Fruit fly (Drosophila melanogaster) whole organism, embryonic: ENCODE data around the gene ari-1.

Experiments
- Atf6 ChIP-seq: fragments of 200-800 bp; sonication (Bioruptor generic); IDR thresholded peaks from 2 replicates; pipeline ENCODE4 v1.3.6; 2022; ENCODE audit warnings: missing biosample characterization, missing genetic modification characterization
- CG10147 ChIP-seq: fragments of 200-800 bp; sonication (Bioruptor generic); optimal IDR thresholded peaks from 2 replicates; lab custom pipeline; 2019; ENCODE audit warnings: missing biosample characterization, mild to moderate bottlenecking, missing genetic modification characterization, moderate library complexity
- CG10979 ChIP-seq: fragments of 200-800 bp; sonication (Bioruptor generic); optimal IDR thresholded peaks from 2 replicates; lab custom pipeline; 2018; ENCODE audit warnings: missing biosample characterization, mild to moderate bottlenecking, missing genetic modification characterization, moderate library complexity
- CG11398 ChIP-seq: fragments of 200-800 bp; sonication (Bioruptor generic); optimal IDR thresholded peaks from 2 replicates; lab custom pipeline; 2016; ENCODE audit warnings: missing biosample characterization, missing genetic modification characterization
- CG11696 ChIP-seq: fragments of 200-800 bp; sonication (Bioruptor generic); IDR thresholded peaks from 2 replicates; pipeline ENCODE4 v1.3.6; 2022; ENCODE audit warnings: missing biosample characterization, missing genetic modification characterization
- CG12236 ChIP-seq: fragments of 200-800 bp; sonication (Bioruptor generic); optimal IDR thresholded peaks from 2 replicates; lab custom pipeline; 2016; ENCODE audit warnings: missing biosample characterization, missing genetic modification characterization
- CG13287 ChIP-seq: fragments of 200-800 bp; sonication (Bioruptor generic); IDR thresholded peaks from 2 replicates; pipeline ENCODE4 v1.3.6; 2022; ENCODE audit warnings: missing biosample characterization, missing genetic modification characterization; ENCODE audit not compliant: partially characterized antibody
- CG16813 ChIP-seq: fragments of 200-800 bp; sonication (Bioruptor generic); IDR thresholded peaks from 3 replicates; pipeline ENCODE4 v1.3.6; 2022; ENCODE audit warnings: missing biosample characterization, missing genetic modification characterization; ENCODE audit not compliant: partially characterized antibody
- CG17359 ChIP-seq: fragments of 200-800 bp; sonication (Bioruptor generic); optimal IDR thresholded peaks from 3 replicates; lab custom pipeline; 2018; ENCODE audit warnings: missing biosample characterization, mild to moderate bottlenecking, missing genetic modification characterization, moderate library complexity
- CG2199 ChIP-seq: fragments of 200-800 bp; sonication (Bioruptor generic); IDR thresholded peaks from 3 replicates; pipeline ENCODE4 v1.3.6; 2022; ENCODE audit warnings: missing biosample characterization, missing genetic modification characterization
- CG2712 ChIP-seq: fragments of 200-800 bp; optimal IDR thresholded peaks from 3 replicates; lab custom pipeline; 2019; ENCODE audit warnings: missing biosample characterization, mild to moderate bottlenecking, missing genetic modification characterization, moderate library complexity
- CG32767 ChIP-seq: fragments of 200-800 bp; sonication (Bioruptor generic); IDR thresholded peaks from 2 replicates; pipeline ENCODE4 v1.3.6; 2022; ENCODE audit warnings: missing biosample characterization, missing genetic modification characterization
- CG34422 ChIP-seq: fragments of 200-800 bp; sonication (Bioruptor generic); IDR thresholded peaks from 3 replicates; pipeline ENCODE4 v1.3.6; 2022; ENCODE audit warnings: missing biosample characterization, missing genetic modification characterization
- CG42726 ChIP-seq: fragments of 200-800 bp; sonication (Bioruptor generic); IDR thresholded peaks from 2 replicates; pipeline ENCODE4 v1.3.6; 2022; ENCODE audit warnings: missing biosample characterization, missing genetic modification characterization; ENCODE audit not compliant: partially characterized antibody
- CG4854 ChIP-seq: fragments of 200-800 bp; sonication (Bioruptor generic); optimal IDR thresholded peaks from 2 replicates; lab custom pipeline; 2016; ENCODE audit warnings: missing biosample characterization, missing genetic modification characterization, inconsistent platforms
- CG7786 ChIP-seq: fragments of 200-800 bp; sonication (Bioruptor generic); optimal IDR thresholded peaks from 2 replicates; lab custom pipeline; 2016; ENCODE audit warnings: missing biosample characterization, missing genetic modification characterization
- CG7963 ChIP-seq: fragments of 200-800 bp; sonication (Bioruptor generic); IDR thresholded peaks from 3 replicates; pipeline ENCODE4 v1.3.6; 2022; ENCODE audit warnings: missing biosample characterization, missing genetic modification characterization; ENCODE audit not compliant: partially characterized antibody
- CG8924 ChIP-seq: fragments of 200-800 bp; optimal IDR thresholded peaks from 3 replicates; lab custom pipeline; 2019; ENCODE audit warnings: missing biosample characterization, mild to moderate bottlenecking, missing genetic modification characterization, moderate library complexity
- Camta ChIP-seq: fragments of 200-800 bp; sonication (Bioruptor generic); optimal IDR thresholded peaks from 2 replicates; lab custom pipeline; 2016; ENCODE audit warnings: missing biosample characterization, missing genetic modification characterization
- Dad ChIP-seq: fragments of 200-800 bp; sonication (Bioruptor generic); optimal IDR thresholded peaks from 3 replicates; lab custom pipeline; 2016; ENCODE audit warnings: missing biosample characterization, missing genetic modification characterization
- Doc3 ChIP-seq: fragments of 200-800 bp; sonication (Bioruptor generic); IDR thresholded peaks from 3 replicates; pipeline ENCODE4 v1.3.6; 2022; ENCODE audit warnings: missing biosample characterization, missing genetic modification characterization; ENCODE audit not compliant: partially characterized antibody
- ERR ChIP-seq: fragments of 200-800 bp; sonication (Bioruptor generic); optimal IDR thresholded peaks from 2 replicates; lab custom pipeline; 2016; ENCODE audit warnings: missing biosample characterization, missing genetic modification characterization
- Ets97D ChIP-seq: fragments of 200-800 bp; sonication (Bioruptor generic); optimal IDR thresholded peaks from 3 replicates; lab custom pipeline; 2016; ENCODE audit warnings: missing biosample characterization, missing genetic modification characterization
- Fer3 ChIP-seq: fragments of 200-800 bp; sonication (Bioruptor generic); optimal IDR thresholded peaks from 2 replicates; lab custom pipeline; 2018; ENCODE audit warnings: missing biosample characterization, mild to moderate bottlenecking, missing genetic modification characterization, moderate library complexity
- Jarid2 ChIP-seq: fragments of 200-800 bp; sonication (Bioruptor generic); optimal IDR thresholded peaks from 3 replicates; lab custom pipeline; 2017; ENCODE audit warnings: mild to moderate bottlenecking, missing biosample characterization, missing genetic modification reagents, missing genetic modification characterization
- MESR4 ChIP-seq: fragments of 200-800 bp; sonication (Bioruptor generic); optimal IDR thresholded peaks from 2 replicates; lab custom pipeline; 2018; ENCODE audit warnings: missing biosample characterization, mild to moderate bottlenecking, missing genetic modification characterization, moderate library complexity
- Neu2 ChIP-seq: fragments of 200-800 bp; sonication (Bioruptor generic); optimal IDR thresholded peaks from 3 replicates; lab custom pipeline; 2016; ENCODE audit warnings: missing biosample characterization, missing genetic modification characterization, borderline replicate concordance
- Opbp ChIP-seq: fragments of 200-800 bp; sonication (Bioruptor generic); IDR thresholded peaks from 3 replicates; pipeline ENCODE4 v1.3.6; 2022; ENCODE audit warnings: missing biosample characterization, missing genetic modification characterization; ENCODE audit not compliant: partially characterized antibody
- Poxn ChIP-seq: fragments of 200-800 bp; sonication (Bioruptor generic); IDR thresholded peaks from 2 replicates; pipeline ENCODE4 v1.3.6; 2022; ENCODE audit warnings: missing biosample characterization, missing genetic modification characterization
- Spps ChIP-seq: fragments of 200-800 bp; sonication (Bioruptor generic); optimal IDR thresholded peaks from 2 replicates; lab custom pipeline; 2018; ENCODE audit warnings: missing biosample characterization, mild to moderate bottlenecking, missing genetic modification characterization
- Vsx1 ChIP-seq: fragments of 200-800 bp; sonication (Bioruptor generic); optimal IDR thresholded peaks from 2 replicates; lab custom pipeline; 2017; ENCODE audit warnings: missing biosample characterization, mild to moderate bottlenecking, missing genetic modification characterization, missing genetic modification reagents
- amos ChIP-seq: fragments of 200-800 bp; sonication (Bioruptor generic); IDR thresholded peaks from 2 replicates; pipeline ENCODE4 v1.3.6; 2022; ENCODE audit warnings: missing biosample characterization, missing genetic modification characterization; ENCODE audit not compliant: partially characterized antibody
- ara ChIP-seq: fragments of 200-800 bp; sonication (Bioruptor generic); IDR thresholded peaks from 2 replicates; pipeline ENCODE4 v1.3.6; 2022; ENCODE audit warnings: missing biosample characterization, missing genetic modification characterization
- bcd ChIP-seq: fragments of 200-800 bp; sonication (Bioruptor generic); optimal IDR thresholded peaks from 2 replicates; lab custom pipeline; 2017; ENCODE audit warnings: missing biosample characterization, mild to moderate bottlenecking, missing genetic modification characterization
- dati ChIP-seq: fragments of 200-800 bp; sonication (Bioruptor generic); IDR thresholded peaks from 2 replicates; pipeline ENCODE4 v1.3.6; 2022; ENCODE audit warnings: missing biosample characterization, missing genetic modification characterization
- fd64A ChIP-seq: fragments of 200-800 bp; sonication (Bioruptor generic); optimal IDR thresholded peaks from 3 replicates; lab custom pipeline; 2018; ENCODE audit warnings: missing biosample characterization, mild to moderate bottlenecking, missing genetic modification characterization
- hbn ChIP-seq: fragments of 200-800 bp; sonication (Bioruptor generic); IDR thresholded peaks from 2 replicates; pipeline ENCODE4 v1.3.6; 2022; ENCODE audit warnings: missing biosample characterization, missing genetic modification characterization; ENCODE audit not compliant: partially characterized antibody
- jigr1 ChIP-seq: fragments of 200-800 bp; sonication (Bioruptor generic); IDR thresholded peaks from 3 replicates; pipeline ENCODE4 v1.3.6; 2022; ENCODE audit warnings: missing biosample characterization, missing genetic modification characterization
- jumu ChIP-seq: fragments of 200-800 bp; sonication (Bioruptor generic); optimal IDR thresholded peaks from 3 replicates; lab custom pipeline; 2016; ENCODE audit warnings: missing biosample characterization, missing genetic modification characterization
- luna ChIP-seq: fragments of 200-800 bp; sonication (Bioruptor generic); optimal IDR thresholded peaks from 2 replicates; lab custom pipeline; 2016; ENCODE audit warnings: missing biosample characterization, missing genetic modification characterization
- mam ChIP-seq: fragments of 200-800 bp; sonication (Bioruptor generic); optimal IDR thresholded peaks from 3 replicates; lab custom pipeline; 2016; ENCODE audit warnings: missing biosample characterization, missing genetic modification characterization
- pfk ChIP-seq: fragments of 200-800 bp; sonication (Bioruptor generic); optimal IDR thresholded peaks from 2 replicates; lab custom pipeline; 2018; ENCODE audit warnings: missing biosample characterization, mild to moderate bottlenecking, missing genetic modification characterization, moderate library complexity
- pros ChIP-seq: fragments of 200-800 bp; sonication (Bioruptor generic); optimal IDR thresholded peaks from 3 replicates; lab custom pipeline; 2019; ENCODE audit warnings: missing biosample characterization, mild to moderate bottlenecking, missing genetic modification characterization, moderate library complexity
- rib ChIP-seq: fragments of 200-800 bp; sonication (Bioruptor generic); IDR thresholded peaks from 2 replicates; pipeline ENCODE4 v1.3.6; 2022; ENCODE audit warnings: missing biosample characterization, missing genetic modification characterization
- schlank ChIP-seq: fragments of 200-800 bp; sonication (Bioruptor generic); optimal IDR thresholded peaks from 2 replicates; lab custom pipeline; 2018; ENCODE audit warnings: missing biosample characterization, mild to moderate bottlenecking, missing genetic modification characterization
- sens-2 ChIP-seq: fragments of 200-800 bp; sonication (Bioruptor generic); IDR thresholded peaks from 2 replicates; pipeline ENCODE4 v1.3.6; 2022; ENCODE audit warnings: missing biosample characterization, missing genetic modification characterization
- slbo ChIP-seq: fragments of 200-800 bp; sonication (Bioruptor generic); IDR thresholded peaks from 2 replicates; pipeline ENCODE4 v1.3.6; 2022; ENCODE audit warnings: missing biosample characterization, missing genetic modification characterization
- sug ChIP-seq: fragments of 200-800 bp; optimal IDR thresholded peaks from 2 replicates; lab custom pipeline; 2019; ENCODE audit warnings: missing biosample characterization, mild to moderate bottlenecking, missing genetic modification characterization, moderate library complexity
- tgo ChIP-seq: fragments of 200-800 bp; sonication (Bioruptor generic); IDR thresholded peaks from 3 replicates; pipeline ENCODE4 v1.3.6; 2022; ENCODE audit warnings: missing biosample characterization, missing genetic modification characterization
- toy ChIP-seq: fragments of 200-800 bp; sonication (Bioruptor generic); IDR thresholded peaks from 2 replicates; pipeline ENCODE4 v1.3.6; 2022; ENCODE audit warnings: missing biosample characterization, missing genetic modification characterization
- yki ChIP-seq: fragments of >200 bp; optimal IDR thresholded peaks from 3 replicates; lab custom pipeline; 2018

The ari-1 gene

dm6 chrX:18101778-18102177 lies 35.8 kb downstream of the ari-1 start, which contains the start of gene Taf8 (continued):
- no peak for TF ChIP-seq CG8924 (tag; lab: Kevin White, UChicago)
- TF ChIP-seq MESR4 (GFP tag; lab: Kevin White, UChicago), result peak; percentile 35
- TF ChIP-seq Atf6, result no peak
- no peak for TF ChIP-seq rib (GFP tag; lab: Robert Waterston, UW)
- no peak for TF ChIP-seq sug
- no peak for TF ChIP-seq jumu (GFP tag; lab: Kevin White, UChicago)
- TF ChIP-seq jigr1, result no peak
- TF ChIP-seq bcd (GFP tag; lab: Kevin White, UChicago), result no peak
- no peak for TF ChIP-seq Vsx1
- TF ChIP-seq ERR, result no peak
- TF ChIP-seq ara, result no peak
- TF ChIP-seq Fer3 (tag; lab: Kevin White, UChicago), result no peak
- no peak for TF ChIP-seq pfk (GFP tag; lab: Kevin White, UChicago)
- TF ChIP-seq toy (GFP tag; lab: Robert Waterston, UW), result no peak
- TF ChIP-seq CG32767 (GFP tag; lab: Robert Waterston, UW), result no peak
- no peak for TF ChIP-seq Camta (GFP tag; lab: Kevin White, UChicago)
- TF ChIP-seq CG2199 (GFP tag; lab: Robert Waterston, UW), result no peak
- peak; percentile 20 for TF ChIP-seq mam (GFP tag; lab: Kevin White, UChicago)
- TF ChIP-seq CG10979 (tag; lab: Kevin White, UChicago), result no peak
- TF ChIP-seq CG4854 (GFP tag; lab: Kevin White, UChicago), result no peak
- TF ChIP-seq Jarid2 (GFP tag; lab: Kevin White, UChicago), result no peak
- TF ChIP-seq CG11696 (GFP tag; lab: Robert Waterston, UW), result no peak
- no peak for TF ChIP-seq tgo (GFP tag; lab: Robert Waterston, UW)
- no peak for TF ChIP-seq CG12236 (GFP tag; lab: Kevin White, UChicago)
- peak; percentile 81 for TF ChIP-seq CG16813
- no peak for TF ChIP-seq CG11398 (GFP tag; lab: Kevin White, UChicago)
- no peak for TF ChIP-seq Dad (GFP tag; lab: Kevin White, UChicago)
- TF ChIP-seq Neu2 (GFP tag; lab: Kevin White, UChicago), result no peak
- no peak for TF ChIP-seq Poxn (GFP tag; lab: Robert Waterston, UW)
- TF ChIP-seq pros, result no peak
- TF ChIP-seq CG13287 (GFP tag; lab: Robert Waterston, UW), result peak; percentile 60
- TF ChIP-seq dati (GFP tag; lab: Robert Waterston, UW), result no peak

dm6 chrX:18101098-18101711 lies 36.4 kb downstream of the ari-1 start, which contains the start of gene Mvb12:
Gene Mvb12, minus strand, starts transcription at chrX:18101314.
- TF ChIP-seq Ets97D (GFP tag; lab: Kevin White, UChicago) (no peak), CG10147 (peak; percentile 20), yki (lab: Kevin White, UChicago) (no peak), slbo (GFP tag; lab: Robert Waterston, UW) (peak; percentile 41; the same call in 1 of the 2 replicates), schlank (tag; lab: Kevin White, UChicago) (no peak), Doc3 (peak; percentile 51; the same call in 2 of the 3 replicates), amos (GFP tag; lab: Robert Waterston, UW) (peak; percentile 73), fd64A (peak; percentile 52), Opbp (GFP tag; lab: Robert Waterston, UW) (peak; percentile 78), hbn (GFP tag; lab: Robert Waterston, UW) (peak; percentile 51), CG7786 (no peak), CG7963 (0 out of 3 replicates have a peak, but pooled peaks have one; percentile 40), CG42726 (GFP tag; lab: Robert Waterston, UW) (peak; percentile 58; the same call in 1 of the 2 replicates), CG34422 (GFP tag; lab: Robert Waterston, UW) (peak; percentile 70; the same call in 2 of the 3 replicates), CG4854 (GFP tag; lab: Kevin White, UChicago) (no peak), sens-2 (GFP tag; lab: Robert Waterston, UW) (peak; percentile 72), luna (GFP tag; lab: Kevin White, UChicago) (no peak), Spps (tag; lab: Kevin White, UChicago) (peak; percentile 17), CG2712 (tag; lab: Kevin White, UChicago) (peak; percentile 18), CG17359 (tag; lab: Kevin White, UChicago) (peak; percentile 5)
